Fruit fly (Drosophila melanogaster) whole organism, embryonic: ENCODE results near the gene Trf.
A peak's percentile ranks its signal among the peaks of the same experiment; 100 is the strongest.

ENCODE experiments used
- CG8290 ChIP-seq, 3 experiments: fragments of 200-800 bp; sonication (Bioruptor generic); optimal IDR thresholded peaks; 2 replicates each; lab custom pipeline; 2016 to 2019; ENCODE audit warnings: missing biosample characterization in 3 of 3, missing genetic modification characterization in 3 of 3, mild to moderate bottlenecking in 2 of 3, moderate library complexity in 1 of 3
- Oaz ChIP-seq: fragments of 200-800 bp; sonication (Bioruptor generic); IDR thresholded peaks from 2 replicates; pipeline ENCODE4 v1.3.6; 2022; ENCODE audit warnings: missing biosample characterization, missing genetic modification characterization

DNA sequence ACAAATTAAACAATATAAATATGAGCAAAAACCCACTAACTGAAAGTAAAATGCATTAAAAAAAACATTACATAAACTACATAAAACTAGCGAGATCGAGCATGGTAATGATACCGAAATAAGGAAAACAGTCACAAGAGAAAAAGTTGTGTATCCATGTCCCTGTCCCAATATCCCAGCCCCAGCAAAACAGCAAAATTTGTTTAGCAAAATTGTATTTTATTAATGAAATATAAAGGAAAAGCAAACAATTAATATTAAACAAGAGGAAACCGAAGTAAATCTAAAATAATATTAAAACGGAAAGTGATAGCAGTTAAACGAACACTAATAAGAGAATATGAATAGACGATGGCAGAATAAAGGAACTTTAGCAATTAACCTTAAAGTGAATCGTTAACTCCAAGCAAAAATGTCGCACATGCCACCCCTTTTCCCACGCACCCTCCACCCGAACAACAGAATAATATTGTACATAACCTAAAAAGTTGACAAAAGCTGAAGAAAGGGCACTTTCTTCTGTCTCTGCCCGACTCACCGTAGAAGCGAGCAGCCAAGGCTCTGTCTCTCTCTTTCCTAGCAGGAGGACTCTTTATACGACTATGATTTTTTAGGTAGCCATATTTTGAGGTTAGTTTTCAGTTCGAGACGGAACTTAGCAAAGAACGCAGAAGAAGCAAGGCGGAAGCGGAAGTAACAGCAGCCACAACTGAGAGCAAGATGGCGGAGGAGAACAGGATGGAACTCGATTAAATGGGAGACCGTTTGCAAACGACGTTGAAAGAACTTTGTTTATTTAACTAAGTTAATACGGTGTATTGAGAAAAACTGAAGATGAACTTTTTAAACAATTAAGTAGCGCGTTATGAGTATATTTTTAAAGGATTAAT, 38.1 kb downstream of the Trf start:
- no peak for TF ChIP-seq Oaz (GFP tag; lab: Robert Waterston, UW)
- TF ChIP-seq CG8290 (GFP tag; optimal IDR thresholded peaks at IDR 0.05; lab: Kevin White, UChicago): no peak
- TF ChIP-seq CG8290 (tag; optimal IDR thresholded peaks at IDR 0.05; lab: Kevin White, UChicago): peak in 1 of 2 experiments; percentile 5
